Worm (Caenorhabditis elegans) whole organism, L3 larva: Measurements from ENCODE around the gene rsp-2.

Experiments used
- ZK546.5 ChIP-seq: sonication (generic microtip); optimal IDR thresholded peaks from 2 replicates; lab custom pipeline; 2017; ENCODE audit warnings: missing biosample characterization, missing genetic modification characterization
- ama-1 ChIP-seq: fragments of 150-350 bp; optimal IDR thresholded peaks from 2 replicates; lab custom pipeline; 2018
- elt-1 ChIP-seq: fragments of 150-350 bp; optimal IDR thresholded peaks from 2 replicates; lab custom pipeline; 2014; ENCODE audit warnings: missing biosample characterization, missing genetic modification characterization
- hmg-11 ChIP-seq: sonication (generic microtip); optimal IDR thresholded peaks from 2 replicates; lab custom pipeline; 2016; ENCODE audit warnings: missing genetic modification characterization, missing compliant biosample characterization
- lin-15B ChIP-seq: fragments of 150-350 bp; optimal IDR thresholded peaks from 2 replicates; lab custom pipeline; 2014; ENCODE audit warnings: missing biosample characterization, missing genetic modification characterization
- lin-39 ChIP-seq: fragments of 150-350 bp; optimal IDR thresholded peaks from 2 replicates; lab custom pipeline; 2018; ENCODE audit warnings: missing biosample characterization, missing genetic modification reagents, missing genetic modification characterization
- mdl-1 ChIP-seq: fragments of 150-350 bp; optimal IDR thresholded peaks from 2 replicates; lab custom pipeline; 2014; ENCODE audit warnings: missing biosample characterization, missing genetic modification characterization
- nhr-12 ChIP-seq: fragments of 150-350 bp; optimal IDR thresholded peaks from 2 replicates; lab custom pipeline; 2014; ENCODE audit warnings: missing biosample characterization, missing genetic modification characterization
- nhr-237 ChIP-seq: fragments of 150-350 bp; optimal IDR thresholded peaks from 2 replicates; lab custom pipeline; 2014; ENCODE audit warnings: missing biosample characterization, missing genetic modification characterization
- nhr-43 ChIP-seq: sonication (generic microtip); optimal IDR thresholded peaks from 2 replicates; lab custom pipeline; 2016; ENCODE audit warnings: mild to moderate bottlenecking, missing genetic modification characterization, missing compliant biosample characterization; ENCODE audit not compliant: poor library complexity, severe bottlenecking
- pqm-1 ChIP-seq: fragments of 150-350 bp; optimal IDR thresholded peaks from 2 replicates; lab custom pipeline; 2017; ENCODE audit warnings: missing biosample characterization, missing genetic modification characterization, inconsistent platforms
- snpc-4 ChIP-seq: fragments of 150-350 bp; optimal IDR thresholded peaks from 2 replicates; lab custom pipeline; 2014; ENCODE audit warnings: missing biosample characterization, missing genetic modification characterization
- zag-1 ChIP-seq: fragments of 150-350 bp; optimal IDR thresholded peaks from 2 replicates; lab custom pipeline; 2014; ENCODE audit warnings: missing biosample characterization, missing genetic modification characterization

DNA sequence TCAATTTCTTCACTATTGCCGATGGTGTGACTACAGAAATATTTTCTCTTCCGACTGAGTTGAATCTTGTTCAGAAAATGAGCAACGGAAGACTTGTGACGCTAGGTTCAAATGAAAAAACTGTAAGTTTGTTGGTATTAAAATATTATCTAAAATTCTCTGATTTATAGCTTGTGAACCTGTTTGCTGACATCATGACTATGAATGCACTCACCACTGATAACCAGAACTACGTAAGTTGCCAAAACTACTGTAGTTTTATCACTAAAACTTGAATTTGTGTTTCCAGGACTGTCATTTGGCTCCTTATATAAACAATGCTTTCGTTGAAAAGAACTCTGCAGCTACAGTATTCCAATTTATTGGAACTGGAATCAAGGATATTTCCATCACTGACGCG lies 24.2 kb downstream of the rsp-2 start:
- TF ChIP-seq elt-1 (tag; lab: Kevin White, UChicago) (no peak), hmg-11 (tag; lab: Kevin White, UChicago) (no peak), ama-1 (lab: Kevin White, UChicago) (no peak), nhr-237 (tag; lab: Kevin White, UChicago) (no peak), lin-39 (tag; lab: Kevin White, UChicago) (no peak), snpc-4 (tag; lab: Kevin White, UChicago) (no peak), pqm-1 (tag; lab: Kevin White, UChicago) (peak; percentile 33), nhr-12 (no peak), lin-15B (tag; lab: Kevin White, UChicago) (no peak), nhr-43 (no peak), ZK546.5 (tag; lab: Kevin White, UChicago) (no peak), mdl-1 (tag; lab: Kevin White, UChicago) (no peak), zag-1 (tag; lab: Kevin White, UChicago) (no peak)
